Fruit fly (Drosophila melanogaster): ENCODE measurements around the gene Ndae1.

- no peak for TF ChIP-seq cic (GFP tag; optimal IDR thresholded peaks at IDR 0.05)
- TF ChIP-seq Clk (GFP tag; optimal IDR thresholded peaks at IDR 0.05): no peak
- TF ChIP-seq CG14711 (tag; optimal IDR thresholded peaks at IDR 0.05): no peak
- no peak for TF ChIP-seq CG7101 (tag; optimal IDR thresholded peaks at IDR 0.05)
- TF ChIP-seq CG5204 (GFP tag; optimal IDR thresholded peaks at IDR 0.05): no peak
- no peak for TF ChIP-seq CG33017 (tag; optimal IDR thresholded peaks at IDR 0.05)
- TF ChIP-seq ovo (GFP tag; optimal IDR thresholded peaks at IDR 0.05): no peak
- no peak for TF ChIP-seq bab1 (GFP tag; optimal IDR thresholded peaks at IDR 0.05)
- no peak for TF ChIP-seq pad (GFP tag; optimal IDR thresholded peaks at IDR 0.05)
- TF ChIP-seq Hr96 (GFP tag; optimal IDR thresholded peaks at IDR 0.05): no peak
- no peak for TF ChIP-seq Crg-1 (GFP tag; optimal IDR thresholded peaks at IDR 0.05)
- no peak for TF ChIP-seq kay (GFP tag; ENCODE audit: borderline replicate concordance)
Observed at dm6 chr2L:7213532-7213931, 35.6 kb downstream of the Ndae1 start.

All from whole organism, adult.